Fruit fly (Drosophila melanogaster): Measurements from ENCODE around the gene CG13950.

The CG13950 gene

dm6 chr2L:825768-826263, 34.2 kb upstream of the CG13950 start, which contains the start of the genes CG3862 and dock (continued):
- peak; percentile 99 for TF ChIP-seq bbx (GFP tag; IDR thresholded peaks at IDR 0.05; ENCODE audit: partially characterized antibody)
- TF ChIP-seq danr (GFP tag; IDR thresholded peaks at IDR 0.05) = no peak
- peak; percentile 90 for TF ChIP-seq CG4617 (GFP tag; optimal IDR thresholded peaks at IDR 0.05; ENCODE audit: borderline replicate concordance)
- peak; percentile 54 for TF ChIP-seq CG6765 (GFP tag; optimal IDR thresholded peaks at IDR 0.05)
- peak; percentile 99 for TF ChIP-seq tna (GFP tag; IDR thresholded peaks at IDR 0.05; ENCODE audit: partially characterized antibody)
- TF ChIP-seq Sin3A (optimal IDR thresholded peaks at IDR 0.05) = peak; percentile 77
- TF ChIP-seq CG9932 (GFP tag; IDR thresholded peaks at IDR 0.05) = peak; percentile 86
- TF ChIP-seq CG7556 (GFP tag; optimal IDR thresholded peaks at IDR 0.05) = peak; percentile 47
- TF ChIP-seq CG32767 (GFP tag; IDR thresholded peaks at IDR 0.05) = 0 out of 2 replicates have a peak, but pooled peaks have one; percentile 15
- peak; percentile 40 for TF ChIP-seq Blimp-1 (GFP tag; optimal IDR thresholded peaks at IDR 0.05)
- no peak for TF ChIP-seq gt (GFP tag; IDR thresholded peaks at IDR 0.05)
- peak; percentile 39 for TF ChIP-seq CG15269 (tag; optimal IDR thresholded peaks at IDR 0.05)
- TF ChIP-seq crp (GFP tag; optimal IDR thresholded peaks at IDR 0.05) = peak in 1 of 2 experiments; percentile 60
- peak; percentile 57 for TF ChIP-seq CG9876 (GFP tag; optimal IDR thresholded peaks at IDR 0.05)
- peak; percentile 56 for TF ChIP-seq HLH54F (GFP tag; optimal IDR thresholded peaks at IDR 0.05)
- TF ChIP-seq sim (GFP tag; IDR thresholded peaks at IDR 0.05) = no peak
- peak; percentile 0 for TF ChIP-seq CG13296 (GFP tag; optimal IDR thresholded peaks at IDR 0.05)
- peak; percentile 41 for TF ChIP-seq CG30403 (GFP tag; optimal IDR thresholded peaks at IDR 0.05)
- TF ChIP-seq D (optimal IDR thresholded peaks at IDR 0.05) = peak; percentile 62
- TF ChIP-seq D (GFP tag; optimal IDR thresholded peaks at IDR 0.05) = no peak
- TF ChIP-seq Eip74EF (GFP tag; optimal IDR thresholded peaks at IDR 0.05) = peak in 1 of 2 experiments; percentile 66
- TF ChIP-seq cas (GFP tag; IDR thresholded peaks at IDR 0.05) = peak; percentile 62; the same call in 1 of the 2 replicates
- peak; percentile 76 for TF ChIP-seq CG13624 (GFP tag; optimal IDR thresholded peaks at IDR 0.05)
- peak; percentile 62 for TF ChIP-seq nmo (GFP tag; optimal IDR thresholded peaks at IDR 0.05)
- peak; percentile 97 for TF ChIP-seq hb (GFP tag; IDR thresholded peaks at IDR 0.05; ENCODE audit: partially characterized antibody)
- no peak for TF ChIP-seq schlank (tag; optimal IDR thresholded peaks at IDR 0.05)
- TF ChIP-seq CG43689 (GFP tag; IDR thresholded peaks at IDR 0.05) = no peak
- peak; percentile 45; the same call in 2 of the 3 replicates for TF ChIP-seq row (GFP tag; IDR thresholded peaks at IDR 0.05)
- peak; percentile 58 for TF ChIP-seq NK7.1 (GFP tag; optimal IDR thresholded peaks at IDR 0.05)
- TF ChIP-seq CG14014 (GFP tag; IDR thresholded peaks at IDR 0.05) = 0 out of 2 replicates have a peak, but pooled peaks have one; percentile 29
- TF ChIP-seq grn (GFP tag; optimal IDR thresholded peaks at IDR 0.05) = peak; percentile 67
- TF ChIP-seq Ssrp (tag; optimal IDR thresholded peaks at IDR 0.05) = no peak
- TF ChIP-seq CG7745 (tag; optimal IDR thresholded peaks at IDR 0.05) = peak; percentile 56
- TF ChIP-seq CG7839 (tag; optimal IDR thresholded peaks at IDR 0.05) = peak; percentile 38
- peak; percentile 95 for TF ChIP-seq BEAF-32 (GFP tag; optimal IDR thresholded peaks at IDR 0.05)
- no peak for TF ChIP-seq Sox100B (GFP tag; optimal IDR thresholded peaks at IDR 0.05)
- peak; percentile 71 for TF ChIP-seq Hmr (GFP tag; optimal IDR thresholded peaks at IDR 0.05)
- TF ChIP-seq YL-1 (GFP tag; optimal IDR thresholded peaks at IDR 0.05) = peak; percentile 86
- TF ChIP-seq en (GFP tag; optimal IDR thresholded peaks at IDR 0.05) = no peak
- TF ChIP-seq dm (GFP tag; optimal IDR thresholded peaks at IDR 0.05) = peak; percentile 66
- TF ChIP-seq CG6813 (GFP tag; optimal IDR thresholded peaks at IDR 0.05) = peak; percentile 3

All from whole organism, embryonic.